Fruit fly (Drosophila melanogaster) whole organism, embryonic: ENCODE results near the gene Sf3b6.

Source experiments
- CG10462 ChIP-seq: fragments of 200-800 bp; sonication (Bioruptor generic); optimal IDR thresholded peaks from 2 replicates; lab custom pipeline; 2016; ENCODE audit warnings: missing biosample characterization, missing genetic modification characterization
- CG12236 ChIP-seq: fragments of 200-800 bp; sonication (Bioruptor generic); optimal IDR thresholded peaks from 2 replicates; lab custom pipeline; 2016; ENCODE audit warnings: missing biosample characterization, missing genetic modification characterization
- CG13424 ChIP-seq: fragments of 200-800 bp; sonication (Bioruptor generic); optimal IDR thresholded peaks from 2 replicates; lab custom pipeline; 2019; ENCODE audit warnings: missing biosample characterization, mild to moderate bottlenecking, missing genetic modification characterization, moderate library complexity
- CG1529 ChIP-seq: fragments of 200-800 bp; sonication (Bioruptor generic); optimal IDR thresholded peaks from 3 replicates; lab custom pipeline; 2018; ENCODE audit warnings: missing biosample characterization, missing genetic modification characterization
- CG15479 ChIP-seq: fragments of 200-800 bp; sonication (Bioruptor generic); optimal IDR thresholded peaks from 3 replicates; lab custom pipeline; 2019; ENCODE audit warnings: missing biosample characterization, mild to moderate bottlenecking, missing genetic modification characterization, moderate library complexity
- CG17912 ChIP-seq: fragments of 200-800 bp; sonication (Bioruptor generic); optimal IDR thresholded peaks from 2 replicates; lab custom pipeline; 2018; ENCODE audit warnings: missing biosample characterization, mild to moderate bottlenecking, missing genetic modification characterization
- CG2875 ChIP-seq: fragments of 200-800 bp; sonication (Bioruptor generic); optimal IDR thresholded peaks from 2 replicates; lab custom pipeline; 2017; ENCODE audit warnings: missing biosample characterization, mild to moderate bottlenecking, missing genetic modification characterization, missing genetic modification reagents
- CG33557 ChIP-seq: fragments of 200-800 bp; sonication (Bioruptor generic); optimal IDR thresholded peaks from 2 replicates; lab custom pipeline; 2019; ENCODE audit warnings: missing biosample characterization, mild to moderate bottlenecking, missing genetic modification characterization, moderate library complexity
- CG34224 ChIP-seq: fragments of 200-800 bp; sonication (Bioruptor generic); IDR thresholded peaks from 3 replicates; pipeline ENCODE4 v1.3.6; 2022; ENCODE audit warnings: missing biosample characterization, missing genetic modification characterization; ENCODE audit not compliant: partially characterized antibody
- CG34422 ChIP-seq: fragments of 200-800 bp; sonication (Bioruptor generic); IDR thresholded peaks from 3 replicates; pipeline ENCODE4 v1.3.6; 2022; ENCODE audit warnings: missing biosample characterization, missing genetic modification characterization
- CG4360 ChIP-seq: fragments of 200-800 bp; sonication (Bioruptor generic); IDR thresholded peaks from 2 replicates; pipeline ENCODE4 v1.3.6; 2022; ENCODE audit warnings: missing biosample characterization, missing genetic modification characterization
- CG6765 ChIP-seq: fragments of 200-800 bp; sonication (Bioruptor generic); optimal IDR thresholded peaks from 3 replicates; lab custom pipeline; 2017; ENCODE audit warnings: missing biosample characterization, mild to moderate bottlenecking, missing genetic modification characterization
- CG8478 ChIP-seq: fragments of >200 bp; optimal IDR thresholded peaks from 2 replicates; lab custom pipeline; 2018
- CG8924 ChIP-seq: fragments of 200-800 bp; optimal IDR thresholded peaks from 3 replicates; lab custom pipeline; 2019; ENCODE audit warnings: missing biosample characterization, mild to moderate bottlenecking, missing genetic modification characterization, moderate library complexity
- CG9932 ChIP-seq: fragments of 200-800 bp; sonication (Bioruptor generic); IDR thresholded peaks from 2 replicates; pipeline ENCODE4 v1.3.6; 2022; ENCODE audit warnings: missing biosample characterization, missing genetic modification characterization
- Chrac-16 ChIP-seq: fragments of 200-800 bp; sonication (Bioruptor generic); optimal IDR thresholded peaks from 3 replicates; lab custom pipeline; 2016; ENCODE audit warnings: missing biosample characterization, missing genetic modification characterization
- CkIIα-i1 ChIP-seq: fragments of 200-800 bp; sonication (Bioruptor generic); IDR thresholded peaks from 2 replicates; pipeline ENCODE4 v1.3.6; 2022; ENCODE audit warnings: missing biosample characterization, missing genetic modification characterization
- CoRest ChIP-seq: fragments of 200-800 bp; sonication (Bioruptor generic); optimal IDR thresholded peaks from 3 replicates; lab custom pipeline; 2018; ENCODE audit warnings: missing biosample characterization, mild to moderate bottlenecking, missing genetic modification characterization, moderate library complexity
- Dip2 ChIP-seq: fragments of 200-800 bp; sonication (Bioruptor generic); IDR thresholded peaks from 2 replicates; pipeline ENCODE4 v1.3.6; 2022; ENCODE audit warnings: missing biosample characterization, missing genetic modification characterization
- Dll ChIP-seq: fragments of 200-800 bp; sonication (Bioruptor generic); IDR thresholded peaks from 4 replicates; pipeline ENCODE4 v1.3.6; 2022; ENCODE audit warnings: missing biosample characterization, missing genetic modification characterization; ENCODE audit not compliant: partially characterized antibody
- E2f2 ChIP-seq: fragments of 200-800 bp; sonication (Bioruptor generic); IDR thresholded peaks from 2 replicates; pipeline ENCODE4 v1.3.6; 2022; ENCODE audit warnings: missing biosample characterization, missing genetic modification characterization
- Lpt ChIP-seq: fragments of >200 bp; optimal IDR thresholded peaks from 2 replicates; lab custom pipeline; 2018; ENCODE audit warnings: missing biosample characterization, missing genetic modification characterization
- Neu2 ChIP-seq: fragments of 200-800 bp; sonication (Bioruptor generic); optimal IDR thresholded peaks from 3 replicates; lab custom pipeline; 2016; ENCODE audit warnings: missing biosample characterization, missing genetic modification characterization, borderline replicate concordance
- NfI ChIP-seq: fragments of 200-800 bp; sonication (Bioruptor generic); optimal IDR thresholded peaks from 3 replicates; lab custom pipeline; 2018; ENCODE audit warnings: missing biosample characterization, mild to moderate bottlenecking, missing genetic modification characterization, moderate library complexity
- Ravus ChIP-seq: fragments of 200-800 bp; sonication (Bioruptor generic); IDR thresholded peaks from 2 replicates; pipeline ENCODE4 v1.3.6; 2022; ENCODE audit warnings: missing biosample characterization, missing genetic modification characterization
- Six4 ChIP-seq: fragments of 200-800 bp; sonication (Bioruptor generic); optimal IDR thresholded peaks from 2 replicates; lab custom pipeline; 2016; ENCODE audit warnings: missing biosample characterization, missing genetic modification characterization
- Ssrp ChIP-seq: fragments of 200-800 bp; sonication (Bioruptor generic); optimal IDR thresholded peaks from 2 replicates; lab custom pipeline; 2018; ENCODE audit warnings: missing biosample characterization, mild to moderate bottlenecking, missing genetic modification characterization, moderate library complexity
- abd-A ChIP-seq: fragments of 200-800 bp; sonication (Bioruptor generic); optimal IDR thresholded peaks from 3 replicates; lab custom pipeline; 2019; ENCODE audit warnings: missing biosample characterization, mild to moderate bottlenecking, missing genetic modification characterization, moderate library complexity
- ac ChIP-seq: fragments of 200-800 bp; sonication (Bioruptor generic); optimal IDR thresholded peaks from 3 replicates; lab custom pipeline; 2017; ENCODE audit warnings: missing biosample characterization, mild to moderate bottlenecking, missing genetic modification characterization
- ase ChIP-seq: fragments of 200-800 bp; sonication (Bioruptor generic); IDR thresholded peaks from 3 replicates; pipeline ENCODE4 v1.3.6; 2022; ENCODE audit warnings: missing biosample characterization, missing genetic modification characterization
- br ChIP-seq: fragments of >200 bp; optimal IDR thresholded peaks from 2 replicates; lab custom pipeline; 2017
- cas ChIP-seq: fragments of 200-800 bp; sonication (Bioruptor generic); IDR thresholded peaks from 2 replicates; pipeline ENCODE4 v1.3.6; 2022; ENCODE audit warnings: missing biosample characterization, missing genetic modification characterization
- chinmo ChIP-seq: fragments of 200-800 bp; sonication (Bioruptor generic); IDR thresholded peaks from 4 replicates; pipeline ENCODE4 v1.3.6; 2022; ENCODE audit warnings: missing biosample characterization, missing genetic modification characterization; ENCODE audit not compliant: partially characterized antibody
- da ChIP-seq: fragments of 200-800 bp; sonication (Bioruptor generic); optimal IDR thresholded peaks from 2 replicates; lab custom pipeline; 2016; ENCODE audit warnings: missing biosample characterization, missing genetic modification characterization
- dm ChIP-seq: fragments of 200-800 bp; sonication (Bioruptor generic); optimal IDR thresholded peaks from 3 replicates; lab custom pipeline; 2016; ENCODE audit warnings: missing biosample characterization, missing genetic modification characterization
- dmrt11E ChIP-seq: fragments of 200-800 bp; sonication (Bioruptor generic); optimal IDR thresholded peaks from 3 replicates; lab custom pipeline; 2018; ENCODE audit warnings: missing biosample characterization, mild to moderate bottlenecking, missing genetic modification characterization, moderate library complexity
- exex ChIP-seq: fragments of 200-800 bp; sonication (Bioruptor generic); optimal IDR thresholded peaks from 4 replicates; lab custom pipeline; 2018; ENCODE audit warnings: missing biosample characterization, mild to moderate bottlenecking, missing genetic modification characterization, moderate library complexity
- grn ChIP-seq: fragments of 200-800 bp; sonication (Bioruptor generic); optimal IDR thresholded peaks from 3 replicates; lab custom pipeline; 2017; ENCODE audit warnings: missing biosample characterization, missing genetic modification characterization
- gro ChIP-seq: fragments of 200-800 bp; sonication (Bioruptor generic); optimal IDR thresholded peaks from 2 replicates; lab custom pipeline; 2016; ENCODE audit warnings: missing biosample characterization, missing genetic modification characterization
- kah ChIP-seq: fragments of 200-800 bp; sonication (Bioruptor generic); optimal IDR thresholded peaks from 2 replicates; lab custom pipeline; 2018; ENCODE audit warnings: missing biosample characterization, mild to moderate bottlenecking, missing genetic modification characterization
- lmd ChIP-seq: fragments of 200-800 bp; sonication (Bioruptor generic); IDR thresholded peaks from 2 replicates; pipeline ENCODE4 v1.3.6; 2022; ENCODE audit warnings: missing biosample characterization, missing genetic modification characterization
- mirr ChIP-seq: fragments of 200-800 bp; sonication (Bioruptor generic); optimal IDR thresholded peaks from 3 replicates; lab custom pipeline; 2018; ENCODE audit warnings: missing biosample characterization, mild to moderate bottlenecking, missing genetic modification characterization
- nmo ChIP-seq: fragments of 200-800 bp; sonication (Bioruptor generic); optimal IDR thresholded peaks from 2 replicates; lab custom pipeline; 2018; ENCODE audit warnings: missing biosample characterization, mild to moderate bottlenecking, missing genetic modification characterization, moderate library complexity
- pho ChIP-seq: fragments of 200-800 bp; sonication (Bioruptor generic); optimal IDR thresholded peaks from 2 replicates; lab custom pipeline; 2016; ENCODE audit warnings: missing biosample characterization, missing genetic modification characterization
- pita ChIP-seq: fragments of 200-800 bp; sonication (Bioruptor generic); optimal IDR thresholded peaks from 2 replicates; lab custom pipeline; 2017; ENCODE audit warnings: missing biosample characterization, mild to moderate bottlenecking, missing genetic modification characterization
- so ChIP-seq: fragments of 200-800 bp; sonication (Bioruptor generic); IDR thresholded peaks from 3 replicates; pipeline ENCODE4 v1.3.6; 2022; ENCODE audit warnings: missing biosample characterization, missing genetic modification characterization
- stwl ChIP-seq: fragments of 200-800 bp; sonication (Bioruptor generic); optimal IDR thresholded peaks from 3 replicates; lab custom pipeline; 2018; ENCODE audit warnings: missing biosample characterization, mild to moderate bottlenecking, missing genetic modification characterization, moderate library complexity

The Sf3b6 gene

DNA sequence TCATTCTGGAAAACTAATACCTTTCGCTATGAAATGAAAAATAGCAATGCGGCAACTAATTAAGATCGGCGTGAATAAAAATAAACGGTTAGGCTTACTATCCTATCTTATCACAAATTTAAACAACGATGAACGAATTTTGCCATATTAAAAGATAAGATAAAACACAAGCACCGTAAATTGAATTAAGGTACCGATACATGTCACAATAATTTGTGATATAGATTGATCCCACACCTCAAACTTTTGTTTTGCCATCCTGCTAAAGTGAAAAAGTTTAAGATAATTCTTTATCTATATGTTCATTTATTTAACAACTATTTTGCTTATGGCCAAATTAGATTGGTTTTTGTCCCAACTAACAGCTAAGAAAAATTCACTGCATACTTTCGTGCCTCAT, 41.1 kb upstream of the Sf3b6 start, which contains the start of gene CG42714:
Gene CG42714, minus strand, starts transcription at position 22 of the 400 bp plus-strand sequence.
- TF ChIP-seq CG33557 (no peak), pita (peak; percentile 3), so (no peak), exex (tag; lab: Kevin White, UChicago) (peak; percentile 84), chinmo (GFP tag; lab: Robert Waterston, UW) (no peak), stwl (peak; percentile 27), grn (GFP tag; lab: Kevin White, UChicago) (peak; percentile 44), mirr (GFP tag; lab: Kevin White, UChicago) (peak; percentile 95)

DNA sequence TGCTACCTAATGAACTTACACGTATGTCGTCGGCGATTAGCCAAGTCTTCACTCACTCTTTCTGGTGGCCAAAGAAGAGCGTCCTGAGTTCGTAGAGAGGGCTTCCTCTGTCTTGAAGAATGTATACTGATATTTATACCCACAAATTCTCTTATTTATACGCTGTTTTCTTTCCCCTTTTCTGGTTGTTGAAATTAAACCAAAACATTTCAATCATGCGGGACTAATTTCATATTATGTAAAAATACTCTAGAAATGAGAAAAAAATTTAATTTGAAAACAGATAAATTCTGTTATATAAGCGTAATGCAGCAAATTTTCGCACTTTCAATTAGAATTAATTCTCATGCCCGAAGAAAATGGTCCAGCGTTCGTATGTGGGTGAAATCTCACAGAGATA, 40.3 kb upstream of the Sf3b6 start, which contains the start of gene BG642312:
Gene BG642312, minus strand, starts transcription at position 101 of the 400 bp plus-strand sequence.
- no peak for TF ChIP-seq CoRest (tag; lab: Kevin White, UChicago)
- no peak for TF ChIP-seq CG8924
- TF ChIP-seq CG10462 (GFP tag; lab: Kevin White, UChicago): no peak
- no peak for TF ChIP-seq Dll (GFP tag; lab: Robert Waterston, UW)
- no peak for TF ChIP-seq ac (GFP tag; lab: Kevin White, UChicago)
- no peak for TF ChIP-seq cas (GFP tag; lab: Robert Waterston, UW)
- no peak for TF ChIP-seq da (GFP tag; lab: Kevin White, UChicago)
- TF ChIP-seq kah (GFP tag; lab: Kevin White, UChicago): no peak
- TF ChIP-seq CG34422 (GFP tag; lab: Robert Waterston, UW): no peak
- no peak for TF ChIP-seq Dip2 (GFP tag; lab: Robert Waterston, UW)
- no peak for TF ChIP-seq Six4 (GFP tag; lab: Kevin White, UChicago)
- no peak for TF ChIP-seq CG8478 (lab: Kevin White, UChicago)
- TF ChIP-seq, all 482 proteins: peak for 0

DNA sequence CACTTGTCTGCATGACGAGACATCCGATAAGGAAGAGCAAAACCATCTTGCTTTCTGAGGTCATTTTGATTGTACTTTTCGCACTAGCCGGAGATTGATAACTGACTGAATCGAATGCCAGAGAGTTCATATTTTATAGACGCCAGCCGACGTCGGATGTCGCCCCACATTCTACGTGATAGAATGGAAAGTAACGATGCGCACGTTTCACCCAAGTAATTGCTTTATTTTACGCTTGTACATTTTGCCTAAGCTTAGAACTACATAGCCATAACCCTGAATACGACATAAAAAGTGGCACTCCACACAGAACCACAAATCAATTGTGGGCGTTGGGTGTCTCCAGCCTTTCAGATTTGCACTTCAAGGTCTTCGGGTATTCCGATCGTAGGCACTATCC, 39.3 kb upstream of the Sf3b6 start, which contains the start of gene CG13299:
Gene CG13299, minus strand, starts transcription at position 101 of the 400 bp plus-strand sequence.
- no peak for TF ChIP-seq pho (GFP tag; lab: Kevin White, UChicago)
- TF ChIP-seq CG9932 (GFP tag; lab: Robert Waterston, UW): no peak
- TF ChIP-seq, all 482 proteins: peak for 0

DNA sequence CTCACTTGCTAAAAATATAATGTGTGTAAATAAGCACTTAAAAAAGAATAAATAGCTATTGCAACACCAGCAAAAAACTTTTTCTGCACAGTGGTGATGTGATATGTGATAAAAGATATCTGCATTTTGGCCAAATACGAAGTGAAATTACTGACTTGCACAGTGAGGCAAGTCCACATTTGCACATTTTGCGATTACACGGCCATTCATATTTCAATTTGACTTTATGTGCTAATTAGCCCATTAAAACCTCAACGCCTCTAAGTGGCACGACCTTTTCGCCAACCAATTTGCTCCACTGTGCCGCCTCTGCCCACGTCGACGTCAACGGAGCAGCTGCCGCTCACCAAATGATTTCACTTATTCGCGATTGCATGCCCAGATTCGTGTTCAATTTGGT, 27.2 kb upstream of the Sf3b6 start, which contains the start of gene CG33946:
Gene CG33946, plus strand, starts transcription at position 392 of the 400 bp plus-strand sequence.
- TF ChIP-seq Lpt: no peak
- no peak for TF ChIP-seq CG1529 (GFP tag; lab: Kevin White, UChicago)
- no peak for TF ChIP-seq Neu2 (GFP tag; lab: Kevin White, UChicago)
- peak; percentile 35; the same call in 1 of the 3 replicates for TF ChIP-seq CG34422 (GFP tag; lab: Robert Waterston, UW)
- no peak for TF ChIP-seq CG13424
- no peak for TF ChIP-seq CG15479 (GFP tag; lab: Kevin White, UChicago)
- no peak for TF ChIP-seq ase (GFP tag; lab: Robert Waterston, UW)
- no peak for TF ChIP-seq dm (GFP tag; lab: Kevin White, UChicago)
- TF ChIP-seq gro (GFP tag; lab: Kevin White, UChicago): no peak
- peak; percentile 61 for TF ChIP-seq lmd (GFP tag; lab: Robert Waterston, UW)
- no peak for TF ChIP-seq CG6765 (GFP tag; lab: Kevin White, UChicago)
- TF ChIP-seq dmrt11E: no peak
- no peak for TF ChIP-seq Ravus (GFP tag; lab: Robert Waterston, UW)
- no peak for TF ChIP-seq abd-A (tag; lab: Kevin White, UChicago)
- no peak for TF ChIP-seq br
- no peak for TF ChIP-seq CG4360 (GFP tag; lab: Robert Waterston, UW)
- no peak for TF ChIP-seq CG2875
- no peak for TF ChIP-seq Ssrp (tag; lab: Kevin White, UChicago)
- TF ChIP-seq NfI (GFP tag; lab: Kevin White, UChicago): peak; percentile 21
- no peak for TF ChIP-seq CG17912
- TF ChIP-seq so: no peak
- no peak for TF ChIP-seq CkIIα-i1
- TF ChIP-seq cas (GFP tag; lab: Robert Waterston, UW): no peak
- TF ChIP-seq E2f2: no peak
- no peak for TF ChIP-seq CG12236
- no peak for TF ChIP-seq CG10462 (GFP tag; lab: Kevin White, UChicago)
- TF ChIP-seq Chrac-16 (GFP tag; lab: Kevin White, UChicago): peak; percentile 34
- TF ChIP-seq CG34224 (GFP tag; lab: Robert Waterston, UW): no peak
- TF ChIP-seq nmo (GFP tag; lab: Kevin White, UChicago): no peak
